Fruit fly (Drosophila melanogaster) whole organism, embryonic: ENCODE data around the gene WRNexo.
A peak's percentile ranks its signal among the peaks of the same experiment; 100 is the strongest.

Source experiments
- CG11398 ChIP-seq: fragments of 200-800 bp; sonication (Bioruptor generic); optimal IDR thresholded peaks from 2 replicates; lab custom pipeline; 2016; ENCODE audit warnings: missing biosample characterization, missing genetic modification characterization
- CG11504 ChIP-seq: fragments of 200-800 bp; sonication (Bioruptor generic); optimal IDR thresholded peaks from 3 replicates; lab custom pipeline; 2019; ENCODE audit warnings: missing biosample characterization, mild to moderate bottlenecking, missing genetic modification characterization, moderate library complexity
- CG12104 ChIP-seq: fragments of 200-800 bp; sonication (Bioruptor generic); optimal IDR thresholded peaks from 3 replicates; lab custom pipeline; 2016; ENCODE audit warnings: missing biosample characterization, missing genetic modification characterization
- CG12744 ChIP-seq: fragments of 200-800 bp; sonication (Bioruptor generic); optimal IDR thresholded peaks from 2 replicates; lab custom pipeline; 2016; ENCODE audit warnings: missing biosample characterization, missing genetic modification characterization
- CG13296 ChIP-seq: fragments of 200-800 bp; sonication (Bioruptor generic); optimal IDR thresholded peaks from 3 replicates; lab custom pipeline; 2018; ENCODE audit warnings: missing biosample characterization, mild to moderate bottlenecking, missing genetic modification characterization
- CG15011 ChIP-seq: fragments of 200-800 bp; sonication (Bioruptor generic); optimal IDR thresholded peaks from 3 replicates; lab custom pipeline; 2018; ENCODE audit warnings: missing biosample characterization, mild to moderate bottlenecking, missing genetic modification characterization
- CG15269 ChIP-seq: fragments of 200-800 bp; sonication (Bioruptor generic); optimal IDR thresholded peaks from 2 replicates; lab custom pipeline; 2018; ENCODE audit warnings: missing biosample characterization, mild to moderate bottlenecking, missing genetic modification characterization, moderate library complexity
- CG1647 ChIP-seq: fragments of 200-800 bp; sonication (Bioruptor generic); optimal IDR thresholded peaks from 3 replicates; lab custom pipeline; 2016; ENCODE audit warnings: missing biosample characterization, missing genetic modification characterization
- CG2120 ChIP-seq: fragments of 200-800 bp; sonication (Bioruptor generic); optimal IDR thresholded peaks from 3 replicates; lab custom pipeline; 2016; ENCODE audit warnings: missing biosample characterization, missing genetic modification characterization
- CG31224 ChIP-seq: fragments of 200-800 bp; sonication (Bioruptor generic); IDR thresholded peaks from 2 replicates; pipeline ENCODE4 v1.3.6; 2022; ENCODE audit warnings: missing biosample characterization, missing genetic modification characterization
- CG3163 ChIP-seq: fragments of 200-800 bp; sonication (Bioruptor generic); optimal IDR thresholded peaks from 3 replicates; lab custom pipeline; 2016; ENCODE audit warnings: missing biosample characterization, missing genetic modification characterization
- CG32767 ChIP-seq: fragments of 200-800 bp; sonication (Bioruptor generic); IDR thresholded peaks from 2 replicates; pipeline ENCODE4 v1.3.6; 2022; ENCODE audit warnings: missing biosample characterization, missing genetic modification characterization
- CG34422 ChIP-seq: fragments of 200-800 bp; sonication (Bioruptor generic); IDR thresholded peaks from 3 replicates; pipeline ENCODE4 v1.3.6; 2022; ENCODE audit warnings: missing biosample characterization, missing genetic modification characterization
- CG4617 ChIP-seq: fragments of 200-800 bp; sonication (Bioruptor generic); optimal IDR thresholded peaks from 3 replicates; lab custom pipeline; 2016; ENCODE audit warnings: missing biosample characterization, missing genetic modification characterization, borderline replicate concordance
- CG4820 ChIP-seq: fragments of 200-800 bp; sonication (Bioruptor generic); optimal IDR thresholded peaks from 3 replicates; lab custom pipeline; 2016; ENCODE audit warnings: missing biosample characterization, missing genetic modification characterization
- CG7271 ChIP-seq: fragments of 200-800 bp; sonication (Bioruptor generic); optimal IDR thresholded peaks from 2 replicates; lab custom pipeline; 2018; ENCODE audit warnings: missing biosample characterization, mild to moderate bottlenecking, missing genetic modification characterization, moderate library complexity
- CG8359 ChIP-seq: fragments of 200-800 bp; sonication (Bioruptor generic); optimal IDR thresholded peaks from 2 replicates; lab custom pipeline; 2017; ENCODE audit warnings: missing biosample characterization, mild to moderate bottlenecking, missing genetic modification characterization, borderline replicate concordance
- CG9817 ChIP-seq: fragments of 200-800 bp; sonication (Bioruptor generic); optimal IDR thresholded peaks from 2 replicates; lab custom pipeline; 2018; ENCODE audit warnings: missing biosample characterization, mild to moderate bottlenecking, missing genetic modification characterization, moderate library complexity
- Dip3 ChIP-seq: fragments of 200-800 bp; sonication (Bioruptor generic); optimal IDR thresholded peaks from 3 replicates; lab custom pipeline; 2016; ENCODE audit warnings: missing biosample characterization, missing genetic modification characterization
- Drgx ChIP-seq: fragments of 200-800 bp; sonication (Bioruptor generic); IDR thresholded peaks from 2 replicates; pipeline ENCODE4 v1.3.6; 2022; ENCODE audit warnings: missing biosample characterization, missing genetic modification characterization
- Ets97D ChIP-seq: fragments of 200-800 bp; sonication (Bioruptor generic); optimal IDR thresholded peaks from 3 replicates; lab custom pipeline; 2016; ENCODE audit warnings: missing biosample characterization, missing genetic modification characterization
- GATAe ChIP-seq: fragments of 200-800 bp; sonication (Bioruptor generic); conservative IDR thresholded peaks from 2 replicates; pipeline ENCODE4 v1.3.6; 2022; ENCODE audit warnings: missing biosample characterization, missing genetic modification characterization
- Jarid2 ChIP-seq: fragments of 200-800 bp; sonication (Bioruptor generic); optimal IDR thresholded peaks from 3 replicates; lab custom pipeline; 2017; ENCODE audit warnings: mild to moderate bottlenecking, missing biosample characterization, missing genetic modification reagents, missing genetic modification characterization
- Lim3 ChIP-seq: fragments of 200-800 bp; sonication (Bioruptor generic); IDR thresholded peaks from 2 replicates; pipeline ENCODE4 v1.3.6; 2022; ENCODE audit warnings: missing biosample characterization, missing genetic modification characterization
- Sry-δ ChIP-seq: fragments of 200-800 bp; sonication (Bioruptor generic); optimal IDR thresholded peaks from 2 replicates; lab custom pipeline; 2016; ENCODE audit warnings: missing biosample characterization, missing genetic modification characterization
- Ssrp ChIP-seq: fragments of 200-800 bp; sonication (Bioruptor generic); optimal IDR thresholded peaks from 2 replicates; lab custom pipeline; 2018; ENCODE audit warnings: missing biosample characterization, mild to moderate bottlenecking, missing genetic modification characterization, moderate library complexity
- abd-A ChIP-seq: fragments of 200-800 bp; sonication (Bioruptor generic); optimal IDR thresholded peaks from 3 replicates; lab custom pipeline; 2019; ENCODE audit warnings: missing biosample characterization, mild to moderate bottlenecking, missing genetic modification characterization, moderate library complexity
- chif ChIP-seq, 2 experiments: fragments of 200-800 bp; sonication (Bioruptor generic); optimal IDR thresholded peaks; 3 replicates each; lab custom pipeline; 2016; ENCODE audit warnings: missing biosample characterization in 2 of 2, missing genetic modification characterization in 2 of 2
- crc ChIP-seq: fragments of 200-800 bp; sonication (Bioruptor generic); optimal IDR thresholded peaks from 2 replicates; lab custom pipeline; 2016; ENCODE audit warnings: missing biosample characterization, missing genetic modification characterization
- crol ChIP-seq: fragments of 200-800 bp; sonication (Bioruptor generic); IDR thresholded peaks from 2 replicates; pipeline ENCODE4 v1.3.6; 2022; ENCODE audit warnings: missing biosample characterization, missing genetic modification characterization
- crp ChIP-seq, 2 experiments: fragments of 200-800 bp; sonication (Bioruptor generic); optimal IDR thresholded peaks; 2 replicates in 1 of 2; 3 replicates in 1 of 2; lab custom pipeline; 2017; ENCODE audit warnings: missing biosample characterization in 2 of 2, missing genetic modification characterization in 2 of 2, mild to moderate bottlenecking in 1 of 2, moderate library complexity in 1 of 2
- da ChIP-seq: fragments of 200-800 bp; sonication (Bioruptor generic); optimal IDR thresholded peaks from 2 replicates; lab custom pipeline; 2016; ENCODE audit warnings: missing biosample characterization, missing genetic modification characterization
- danr ChIP-seq: fragments of 200-800 bp; sonication (Bioruptor generic); IDR thresholded peaks from 2 replicates; pipeline ENCODE4 v1.3.6; 2022; ENCODE audit warnings: missing biosample characterization, missing genetic modification characterization
- grau ChIP-seq: fragments of 200-800 bp; optimal IDR thresholded peaks from 3 replicates; lab custom pipeline; 2019; ENCODE audit warnings: missing biosample characterization, mild to moderate bottlenecking, missing genetic modification characterization, moderate library complexity
- h ChIP-seq: fragments of >200 bp; optimal IDR thresholded peaks from 2 replicates; lab custom pipeline; 2017
- hbn ChIP-seq: fragments of 200-800 bp; sonication (Bioruptor generic); IDR thresholded peaks from 2 replicates; pipeline ENCODE4 v1.3.6; 2022; ENCODE audit warnings: missing biosample characterization, missing genetic modification characterization; ENCODE audit not compliant: partially characterized antibody
- insv ChIP-seq, 2 experiments: fragments of 200-800 bp; sonication (Bioruptor generic); optimal IDR thresholded peaks; 3 replicates each; lab custom pipeline; 2016 to 2018; ENCODE audit warnings: missing biosample characterization in 2 of 2, missing genetic modification characterization in 2 of 2
- kni ChIP-seq: fragments of 200-800 bp; sonication (Bioruptor generic); optimal IDR thresholded peaks from 3 replicates; lab custom pipeline; 2017; ENCODE audit warnings: mild to moderate bottlenecking, missing biosample characterization, missing genetic modification reagents, missing genetic modification characterization
- onecut ChIP-seq: fragments of 200-800 bp; sonication (Bioruptor generic); IDR thresholded peaks from 2 replicates; pipeline ENCODE4 v1.3.6; 2022; ENCODE audit warnings: missing biosample characterization, missing genetic modification characterization
- otp ChIP-seq: fragments of 200-800 bp; sonication (Bioruptor generic); IDR thresholded peaks from 3 replicates; pipeline ENCODE4, ENCODE4 v1.3.6; 2022; ENCODE audit warnings: missing biosample characterization, missing genetic modification characterization
- pfk ChIP-seq: fragments of 200-800 bp; sonication (Bioruptor generic); optimal IDR thresholded peaks from 2 replicates; lab custom pipeline; 2018; ENCODE audit warnings: missing biosample characterization, mild to moderate bottlenecking, missing genetic modification characterization, moderate library complexity
- pho ChIP-seq: fragments of 200-800 bp; sonication (Bioruptor generic); optimal IDR thresholded peaks from 2 replicates; lab custom pipeline; 2016; ENCODE audit warnings: missing biosample characterization, missing genetic modification characterization
- sens-2 ChIP-seq: fragments of 200-800 bp; sonication (Bioruptor generic); IDR thresholded peaks from 2 replicates; pipeline ENCODE4 v1.3.6; 2022; ENCODE audit warnings: missing biosample characterization, missing genetic modification characterization
- tgo ChIP-seq: fragments of 200-800 bp; sonication (Bioruptor generic); IDR thresholded peaks from 3 replicates; pipeline ENCODE4 v1.3.6; 2022; ENCODE audit warnings: missing biosample characterization, missing genetic modification characterization
- tio ChIP-seq: fragments of 200-800 bp; sonication (Bioruptor generic); optimal IDR thresholded peaks from 2 replicates; lab custom pipeline; 2017; ENCODE audit warnings: missing biosample characterization, missing genetic modification characterization, inconsistent platforms
- trem ChIP-seq: fragments of 200-800 bp; optimal IDR thresholded peaks from 3 replicates; lab custom pipeline; 2019; ENCODE audit warnings: missing biosample characterization, mild to moderate bottlenecking, missing genetic modification characterization, moderate library complexity
- tx ChIP-seq: fragments of 200-800 bp; sonication (Bioruptor generic); optimal IDR thresholded peaks from 2 replicates; lab custom pipeline; 2016; ENCODE audit warnings: missing biosample characterization, missing genetic modification characterization
- z ChIP-seq: fragments of 200-800 bp; sonication (Bioruptor generic); IDR thresholded peaks from 3 replicates; pipeline ENCODE4 v1.3.6; 2022; ENCODE audit warnings: missing biosample characterization, missing genetic modification characterization
- zfh2 ChIP-seq: fragments of 200-800 bp; sonication (Bioruptor generic); optimal IDR thresholded peaks from 2 replicates; lab custom pipeline; 2016; ENCODE audit warnings: missing biosample characterization, missing genetic modification characterization

The WRNexo gene

DNA sequence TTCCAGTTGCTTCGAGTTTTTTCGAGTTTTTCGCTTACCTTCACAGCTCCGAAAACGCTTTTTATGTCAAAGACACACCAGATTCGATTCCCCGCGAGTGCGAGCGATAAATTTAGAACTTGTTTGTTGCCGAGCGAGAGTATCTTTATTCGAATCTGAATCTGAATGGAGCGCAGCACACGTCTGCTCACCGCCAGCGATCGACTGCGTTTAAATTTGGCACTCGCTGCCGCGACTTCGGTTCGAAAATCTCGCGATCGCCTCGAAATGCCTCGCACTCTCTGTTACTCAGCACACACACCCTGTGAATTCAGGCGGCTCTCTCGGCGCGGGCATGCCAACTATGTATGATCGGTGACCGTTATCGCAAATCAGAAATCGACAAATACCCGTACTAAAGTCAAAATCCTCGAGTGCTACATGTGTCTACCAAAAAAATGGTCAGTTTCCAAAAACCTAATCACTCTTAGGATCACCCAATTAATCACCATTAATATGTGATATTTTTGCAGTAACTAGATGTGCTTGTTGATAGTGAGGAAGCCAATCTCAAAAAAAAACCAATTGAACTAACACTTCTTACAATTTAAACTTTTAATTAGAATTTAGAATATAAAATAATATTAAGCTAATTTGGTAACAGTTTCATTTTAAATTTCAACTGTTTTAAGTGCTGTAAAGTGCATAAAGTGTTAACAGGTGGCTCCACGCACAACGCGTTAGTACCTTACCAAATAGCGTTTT is 33.2 kb upstream of the WRNexo start, which contains the start of gene Vha100-2 (continued):
- TF ChIP-seq CG11398 (GFP tag; lab: Kevin White, UChicago) (no peak), CG15011 (GFP tag; lab: Kevin White, UChicago) (peak; percentile 8), insv (GFP tag; optimal IDR thresholded peaks at IDR 0.05; lab: Kevin White, UChicago) (peak in 1 of 2 experiments; percentile 51), CG34422 (GFP tag; lab: Robert Waterston, UW) (peak; percentile 42; the same call in 2 of the 3 replicates), tgo (GFP tag; lab: Robert Waterston, UW) (peak; percentile 24; the same call in 1 of the 3 replicates), Ets97D (GFP tag; lab: Kevin White, UChicago) (peak; percentile 62), Jarid2 (GFP tag; lab: Kevin White, UChicago) (peak; percentile 80), CG31224 (GFP tag; lab: Robert Waterston, UW) (no peak), Lim3 (GFP tag; lab: Robert Waterston, UW) (no peak), pfk (GFP tag; lab: Kevin White, UChicago) (peak; percentile 36), otp (GFP tag; lab: Robert Waterston, UW) (0 out of 3 replicates have a peak, but pooled peaks have one; percentile 22), sens-2 (0 out of 2 replicates have a peak, but pooled peaks have one; percentile 14), CG4617 (GFP tag; lab: Kevin White, UChicago) (peak; percentile 66), CG12104 (no peak), chif (GFP tag; optimal IDR thresholded peaks at IDR 0.05; lab: Kevin White, UChicago) (peak in 1 of 2 experiments; percentile 2), danr (GFP tag; lab: Robert Waterston, UW) (0 out of 2 replicates have a peak, but pooled peaks have one; percentile 25), hbn (GFP tag; lab: Robert Waterston, UW) (no peak), CG9817 (no peak), kni (peak; percentile 47), CG11504 (peak; percentile 40), CG13296 (GFP tag; lab: Kevin White, UChicago) (peak; percentile 56), trem (tag; lab: Kevin White, UChicago) (peak; percentile 93), tio (no peak), grau (peak; percentile 27), CG15269 (peak; percentile 51), CG1647 (GFP tag; lab: Kevin White, UChicago) (no peak), crp (GFP tag; optimal IDR thresholded peaks at IDR 0.05; lab: Kevin White, UChicago) (peak in 1 of 2 experiments; percentile 79), abd-A (peak; percentile 39), Ssrp (tag; lab: Kevin White, UChicago) (no peak), pho (GFP tag; lab: Kevin White, UChicago) (no peak), CG8359 (GFP tag; lab: Kevin White, UChicago) (no peak), Sry-δ (GFP tag; lab: Kevin White, UChicago) (peak; percentile 10), CG4820 (GFP tag; lab: Kevin White, UChicago) (peak; percentile 19), da (GFP tag; lab: Kevin White, UChicago) (peak; percentile 27), CG3163 (GFP tag; lab: Kevin White, UChicago) (no peak), CG7271 (tag; lab: Kevin White, UChicago) (no peak), z (peak; percentile 57; the same call in 2 of the 3 replicates), onecut (GFP tag; lab: Robert Waterston, UW) (0 out of 2 replicates have a peak, but pooled peaks have one; percentile 28), CG2120 (peak; percentile 49), CG32767 (GFP tag; lab: Robert Waterston, UW) (peak; percentile 30; the same call in 1 of the 2 replicates), Dip3 (no peak), tx (GFP tag; lab: Kevin White, UChicago) (no peak), CG12744 (no peak), crol (GFP tag; lab: Robert Waterston, UW) (0 out of 2 replicates have a peak, but pooled peaks have one; percentile 1), zfh2 (GFP tag; lab: Kevin White, UChicago) (no peak), crc (no peak), GATAe (GFP tag; lab: Robert Waterston, UW) (0 out of 2 replicates have a peak, but pooled peaks have one; percentile 18), Drgx (GFP tag; lab: Robert Waterston, UW) (peak; percentile 67), h (lab: Kevin White, UChicago) (no peak)
